Worm (Caenorhabditis elegans): Measurements from ENCODE around the gene tag-131.
A peak's percentile ranks its signal among the peaks of the same experiment; 100 is the strongest.

Gene tag-131

ce11 chrIII:4280215-4281173 is 37.0 kb upstream of the tag-131 start, which contains the start of gene sup-26 (continued):
- TF ChIP-seq nhr-77 (tag; optimal IDR thresholded peaks at IDR 0.05): no peak
- TF ChIP-seq F10B5.3 (tag; optimal IDR thresholded peaks at IDR 0.05): peak; percentile 29
- no peak for TF ChIP-seq vab-7 (GFP tag; IDR thresholded peaks at IDR 0.05)
- TF ChIP-seq hif-1 (tag; optimal IDR thresholded peaks at IDR 0.05): no peak
- TF ChIP-seq egl-27 (tag; optimal IDR thresholded peaks at IDR 0.05): no peak
- TF ChIP-seq ceh-44 (GFP tag; IDR thresholded peaks at IDR 0.05): no peak
- no peak for TF ChIP-seq mdt-29 (GFP tag; IDR thresholded peaks at IDR 0.05)
- TF ChIP-seq ceh-32 (tag; optimal IDR thresholded peaks at IDR 0.05; ENCODE audit: poor library complexity): no peak
- TF ChIP-seq snpc-4 (tag; optimal IDR thresholded peaks at IDR 0.05): no peak
- TF ChIP-seq dmd-6 (GFP tag; IDR thresholded peaks at IDR 0.05): no peak
- TF ChIP-seq Y75B8A.6 (GFP tag; IDR thresholded peaks at IDR 0.05): no peak
- TF ChIP-seq Y5F2A.4 (GFP tag; optimal IDR thresholded peaks at IDR 0.05): no peak
- TF ChIP-seq ces-1 (GFP tag; optimal IDR thresholded peaks at IDR 0.05): no peak
- peak; percentile 20 for TF ChIP-seq sdz-12 (GFP tag; optimal IDR thresholded peaks at IDR 0.05)
- TF ChIP-seq egl-43 (GFP tag; IDR thresholded peaks at IDR 0.05): no peak
- no peak for TF ChIP-seq daf-16 (GFP tag; optimal IDR thresholded peaks at IDR 0.05)
- TF ChIP-seq daf-16 (tag; optimal IDR thresholded peaks at IDR 0.05): no peak
- no peak for TF ChIP-seq ceh-62 (tag; optimal IDR thresholded peaks at IDR 0.05)
- TF ChIP-seq ZK546.5 (tag; optimal IDR thresholded peaks at IDR 0.05): no peak
- TF ChIP-seq mes-2 (tag; optimal IDR thresholded peaks at IDR 0.05; ENCODE audit: poor library complexity, severe bottlenecking): no peak
- no peak for TF ChIP-seq ama-1 (optimal IDR thresholded peaks at IDR 0.05)
- no peak for TF ChIP-seq Y48G9A.11 (GFP tag; IDR thresholded peaks at IDR 0.05)
- no peak for TF ChIP-seq madf-9 (GFP tag; conservative IDR thresholded peaks at IDR 0.05)
- TF ChIP-seq aha-1 (tag): peak; percentile 90
- no peak for TF ChIP-seq skn-1 (tag; optimal IDR thresholded peaks at IDR 0.05)
- TF ChIP-seq R02D3.7 (tag; optimal IDR thresholded peaks at IDR 0.05): no peak
- TF ChIP-seq lir-3 (tag; optimal IDR thresholded peaks at IDR 0.05): no peak
- no peak for TF ChIP-seq nhr-41 (GFP tag; IDR thresholded peaks at IDR 0.05)
- no peak for TF ChIP-seq jun-1 (tag; optimal IDR thresholded peaks at IDR 0.05)
- peak in 1 of 2 experiments; percentile 57 for TF ChIP-seq unc-62 (GFP tag; optimal IDR thresholded peaks at IDR 0.05 in 1 of 2)
- no peak for TF ChIP-seq unc-62 (tag; optimal IDR thresholded peaks at IDR 0.05)
- TF ChIP-seq zip-2 (tag; optimal IDR thresholded peaks at IDR 0.05): no peak
- no peak for TF ChIP-seq lin-39 (tag; optimal IDR thresholded peaks at IDR 0.05)
- TF ChIP-seq zfp-3 (GFP tag; conservative IDR thresholded peaks at IDR 0.05): no peak
- peak; percentile 11 for TF ChIP-seq nhr-28 (tag; optimal IDR thresholded peaks at IDR 0.05)
- TF ChIP-seq unc-130 (GFP tag; optimal IDR thresholded peaks at IDR 0.05): no peak
- TF ChIP-seq tag-97 (GFP tag; IDR thresholded peaks at IDR 0.05): no peak
- no peak for TF ChIP-seq lin-29 (GFP tag; IDR thresholded peaks at IDR 0.05)
- no peak for TF ChIP-seq F26F4.8 (GFP tag; conservative IDR thresholded peaks at IDR 0.05)
- TF ChIP-seq dve-1 (tag; optimal IDR thresholded peaks at IDR 0.05; ENCODE audit: insufficient read depth): peak; percentile 5
- no peak for TF ChIP-seq daf-19 (GFP tag; conservative IDR thresholded peaks at IDR 0.05)
- TF ChIP-seq nhr-10 (tag; optimal IDR thresholded peaks at IDR 0.05): no peak
- peak; percentile 15 for TF ChIP-seq nhr-25 (tag; optimal IDR thresholded peaks at IDR 0.05; ENCODE audit: borderline replicate concordance, insufficient read depth)
- no peak for TF ChIP-seq lin-13 (GFP tag; optimal IDR thresholded peaks at IDR 0.05)
- no peak for TF ChIP-seq pqm-1 (tag; optimal IDR thresholded peaks at IDR 0.05)
- TF ChIP-seq nhr-237 (tag; optimal IDR thresholded peaks at IDR 0.05): no peak
- TF ChIP-seq madf-5 (GFP tag; IDR thresholded peaks at IDR 0.05): no peak
- no peak for TF ChIP-seq ztf-7 (tag; optimal IDR thresholded peaks at IDR 0.05)
- TF ChIP-seq nhr-6 (tag; optimal IDR thresholded peaks at IDR 0.05): peak; percentile 90
- TF ChIP-seq mdl-1 (tag; optimal IDR thresholded peaks at IDR 0.05): no peak
- no peak for TF ChIP-seq lim-7 (GFP tag; IDR thresholded peaks at IDR 0.05)
